Worm (Caenorhabditis elegans) whole organism, L4/young adult: ENCODE results near the gene Y39B6A.9.

Source experiments
- W03F9.2 ChIP-seq: fragments of 150-350 bp; optimal IDR thresholded peaks from 2 replicates; lab custom pipeline; 2014; ENCODE audit warnings: missing biosample characterization, missing genetic modification characterization
- him-1 ChIP-seq: sonication (generic microtip); optimal IDR thresholded peaks from 2 replicates; lab custom pipeline; 2016; ENCODE audit warnings: missing genotype, missing genetic modification reagents, missing genetic modification characterization, missing compliant biosample characterization

DNA sequence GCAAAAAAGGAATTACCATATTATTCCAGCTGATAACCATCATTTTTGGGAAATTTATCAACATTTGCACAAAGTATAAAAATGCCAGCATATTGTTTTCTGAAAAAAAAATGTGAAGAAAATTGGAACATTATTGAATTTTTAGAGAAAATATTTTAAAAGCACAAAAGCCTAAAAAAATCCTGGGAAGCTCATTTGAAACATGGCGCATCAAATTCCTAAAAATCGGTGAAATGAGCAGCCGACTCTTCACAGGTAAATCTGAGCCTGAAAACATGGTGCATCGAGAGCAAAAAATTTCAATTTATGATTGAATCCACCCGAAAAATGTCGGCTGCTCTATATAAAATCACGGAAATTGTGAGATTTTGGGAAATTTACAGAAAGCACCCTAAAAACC, 12.8 kb downstream of the Y39B6A.9 start, which contains the start of gene Y39B6A.7:
- TF ChIP-seq him-1 (tag; lab: Kevin White, UChicago) (no peak), W03F9.2 (tag; lab: Kevin White, UChicago) (no peak)
